Fruit fly (Drosophila melanogaster) whole organism, wandering third instar larva: ENCODE data around the gene CG17672.

Experiments used
- Dfd ChIP-seq: fragments of >200 bp; optimal IDR thresholded peaks from 2 replicates; lab custom pipeline; 2017; ENCODE audit warnings: missing biosample characterization, missing genetic modification characterization
- HLH106 ChIP-seq: fragments of 200-800 bp; optimal IDR thresholded peaks from 3 replicates; lab custom pipeline; 2019; ENCODE audit warnings: missing biosample characterization, mild to moderate bottlenecking, missing genetic modification characterization, moderate library complexity
- Hr78 ChIP-seq: fragments of >200 bp; optimal IDR thresholded peaks from 2 replicates; lab custom pipeline; 2017; ENCODE audit warnings: missing biosample characterization, missing genetic modification characterization
- OdsH ChIP-seq: fragments of 200-800 bp; sonication (Bioruptor generic); optimal IDR thresholded peaks from 2 replicates; lab custom pipeline; 2016; ENCODE audit warnings: missing biosample characterization, mild to moderate bottlenecking, missing genetic modification characterization
- Rel ChIP-seq, 2 experiments: fragments of 200-800 bp; sonication (Bioruptor generic) in 1 of 2; optimal IDR thresholded peaks; 2 replicates in 1 of 2; 3 replicates in 1 of 2; lab custom pipeline; 2016 to 2019; ENCODE audit warnings: mild to moderate bottlenecking in 2 of 2, missing biosample characterization in 2 of 2, missing genetic modification characterization in 2 of 2, moderate library complexity in 1 of 2
- br ChIP-seq: fragments of 200-800 bp; sonication (Bioruptor generic); optimal IDR thresholded peaks from 2 replicates; lab custom pipeline; 2016; ENCODE audit warnings: missing biosample characterization, missing genetic modification characterization
- foxo ChIP-seq, 2 experiments: fragments of 200-800 bp; sonication (Bioruptor generic); optimal IDR thresholded peaks; 2 replicates in 1 of 2; 3 replicates in 1 of 2; lab custom pipeline; 2016 to 2017; ENCODE audit warnings: missing biosample characterization in 2 of 2, missing genetic modification characterization in 2 of 2
- h ChIP-seq: fragments of 200-800 bp; sonication (Bioruptor generic); optimal IDR thresholded peaks from 3 replicates; lab custom pipeline; 2016; ENCODE audit warnings: missing biosample characterization, mild to moderate bottlenecking, missing genetic modification characterization
- pan ChIP-seq: fragments of >200 bp; optimal IDR thresholded peaks from 2 replicates; lab custom pipeline; 2017
- psq ChIP-seq: fragments of 200-800 bp; sonication (Bioruptor generic); optimal IDR thresholded peaks from 3 replicates; lab custom pipeline; 2017; ENCODE audit warnings: missing biosample characterization, mild to moderate bottlenecking, missing genetic modification characterization, moderate library complexity
- sage ChIP-seq: fragments of 200-800 bp; sonication (Bioruptor generic); optimal IDR thresholded peaks from 2 replicates; lab custom pipeline; 2016; ENCODE audit warnings: missing biosample characterization, mild to moderate bottlenecking, missing genetic modification characterization

- TF ChIP-seq sage (GFP tag; lab: Kevin White, UChicago) (no peak), br (GFP tag; lab: Kevin White, UChicago) (no peak), Dfd (GFP tag; lab: Kevin White, UChicago) (no peak), foxo (GFP tag; optimal IDR thresholded peaks at IDR 0.05; lab: Kevin White, UChicago) (no peak), pan (lab: Kevin White, UChicago) (no peak), OdsH (GFP tag; lab: Kevin White, UChicago) (no peak), psq (GFP tag; lab: Kevin White, UChicago) (no peak), HLH106 (tag; lab: Kevin White, UChicago) (no peak), Hr78 (GFP tag; lab: Kevin White, UChicago) (no peak), h (GFP tag; lab: Kevin White, UChicago) (no peak), Rel (GFP tag; optimal IDR thresholded peaks at IDR 0.05; lab: Kevin White, UChicago) (no peak), Rel (tag; optimal IDR thresholded peaks at IDR 0.05; lab: Kevin White, UChicago) (no peak)
Observed at dm6 chr3L:13026337-13026736, 2.4 kb upstream of the CG17672 start, which contains the start of gene Zmynd10.
